Worm (Caenorhabditis elegans) whole organism, late embryonic: ENCODE data around the gene F47C12.7.

Experiments used
- C08G9.2 ChIP-seq: sonication (generic microtip); optimal IDR thresholded peaks from 2 replicates; lab custom pipeline; 2016; ENCODE audit warnings: mild to moderate bottlenecking, missing genetic modification characterization, moderate library complexity, missing compliant biosample characterization
- K02D7.2 ChIP-seq: sonication (generic microtip); optimal IDR thresholded peaks from 2 replicates; lab custom pipeline; 2017; ENCODE audit warnings: mild to moderate bottlenecking, missing genetic modification characterization, missing compliant biosample characterization
- K09A11.1 ChIP-seq: sonication (generic microtip); optimal IDR thresholded peaks from 2 replicates; lab custom pipeline; 2017; ENCODE audit warnings: antibody characterized with exemption, mild to moderate bottlenecking, missing genetic modification characterization, missing compliant biosample characterization; ENCODE audit not compliant: insufficient read depth
- ceh-14 ChIP-seq: sonication (generic microtip); optimal IDR thresholded peaks from 2 replicates; lab custom pipeline; 2016; ENCODE audit warnings: missing genotype, missing genetic modification characterization, missing compliant biosample characterization
- ceh-18 ChIP-seq: sonication (generic microtip); optimal IDR thresholded peaks from 2 replicates; lab custom pipeline; 2016; ENCODE audit warnings: missing genetic modification characterization, missing compliant biosample characterization
- ceh-2 ChIP-seq: sonication (generic microtip); optimal IDR thresholded peaks from 2 replicates; lab custom pipeline; 2016; ENCODE audit warnings: missing genotype, missing genetic modification characterization, missing compliant biosample characterization
- ceh-22 ChIP-seq: sonication (generic microtip); optimal IDR thresholded peaks from 2 replicates; lab custom pipeline; 2017; ENCODE audit warnings: missing biosample characterization, missing genetic modification characterization
- ceh-24 ChIP-seq: sonication (generic microtip); optimal IDR thresholded peaks from 2 replicates; lab custom pipeline; 2016; ENCODE audit warnings: mild to moderate bottlenecking, missing genetic modification characterization, missing compliant biosample characterization
- ceh-30 ChIP-seq: fragments of 150-350 bp; optimal IDR thresholded peaks from 2 replicates; lab custom pipeline; 2014; ENCODE audit warnings: missing biosample characterization, missing genetic modification characterization
- ceh-34 ChIP-seq: sonication (generic microtip); optimal IDR thresholded peaks from 2 replicates; lab custom pipeline; 2016; ENCODE audit warnings: mild to moderate bottlenecking, missing genetic modification characterization, missing compliant biosample characterization
- ceh-45 ChIP-seq: fragments of 200-800 bp; sonication (Bioruptor generic); IDR thresholded peaks from 2 replicates; pipeline ENCODE4 v1.3.6; 2022; ENCODE audit warnings: missing genetic modification reagents, missing genetic modification characterization, missing compliant biosample characterization
- ceh-6 ChIP-seq: fragments of 200-800 bp; sonication (Bioruptor generic); optimal IDR thresholded peaks from 2 replicates; lab custom pipeline; 2018; ENCODE audit warnings: mild to moderate bottlenecking, missing genetic modification characterization, missing compliant biosample characterization
- elt-2 ChIP-seq: sonication (generic microtip); optimal IDR thresholded peaks from 2 replicates; lab custom pipeline; 2016; ENCODE audit warnings: missing genetic modification reagents, missing genetic modification characterization, missing compliant biosample characterization
- eyg-1 ChIP-seq: sonication (generic microtip); optimal IDR thresholded peaks from 2 replicates; lab custom pipeline; 2016; ENCODE audit warnings: missing genotype, missing genetic modification characterization, missing compliant biosample characterization
- fkh-6 ChIP-seq: sonication (generic microtip); optimal IDR thresholded peaks from 2 replicates; lab custom pipeline; 2016; ENCODE audit warnings: missing genetic modification characterization, missing compliant biosample characterization
- hlh-13 ChIP-seq: fragments of 200-800 bp; sonication (Bioruptor generic); optimal IDR thresholded peaks from 2 replicates; lab custom pipeline; 2018; ENCODE audit warnings: mild to moderate bottlenecking, missing genetic modification characterization, missing compliant biosample characterization
- hlh-15 ChIP-seq: sonication (generic microtip); optimal IDR thresholded peaks from 2 replicates; lab custom pipeline; 2016; ENCODE audit warnings: missing genetic modification characterization, missing compliant biosample characterization
- lin-11 ChIP-seq: fragments of 200-800 bp; sonication (Bioruptor generic); optimal IDR thresholded peaks from 2 replicates; lab custom pipeline; 2018; ENCODE audit warnings: mild to moderate bottlenecking, missing genetic modification characterization, missing compliant biosample characterization
- madf-2 ChIP-seq: sonication (generic microtip); optimal IDR thresholded peaks from 2 replicates; lab custom pipeline; 2017; ENCODE audit warnings: missing genetic modification characterization, missing compliant biosample characterization
- mec-3 ChIP-seq: sonication (generic microtip); optimal IDR thresholded peaks from 2 replicates; lab custom pipeline; 2016; ENCODE audit warnings: borderline replicate concordance, missing genetic modification characterization, missing compliant biosample characterization
- nfya-1 ChIP-seq: sonication (generic microtip); optimal IDR thresholded peaks from 2 replicates; lab custom pipeline; 2017; ENCODE audit warnings: missing genetic modification characterization, mild to moderate bottlenecking, missing compliant biosample characterization, antibody characterized with exemption, moderate library complexity
- nhr-11 ChIP-seq: fragments of 150-350 bp; optimal IDR thresholded peaks from 2 replicates; lab custom pipeline; 2014; ENCODE audit warnings: missing biosample characterization, missing genetic modification characterization
- nhr-232 ChIP-seq: sonication (generic microtip); optimal IDR thresholded peaks from 2 replicates; lab custom pipeline; 2016; ENCODE audit warnings: missing genetic modification characterization, missing compliant biosample characterization
- odd-2 ChIP-seq: sonication (generic microtip); optimal IDR thresholded peaks from 2 replicates; lab custom pipeline; 2017; ENCODE audit warnings: antibody characterized with exemption, mild to moderate bottlenecking, missing genetic modification characterization, missing compliant biosample characterization
- pag-3 ChIP-seq: sonication (generic microtip); optimal IDR thresholded peaks from 2 replicates; lab custom pipeline; 2016; ENCODE audit warnings: missing compliant biosample characterization, missing genetic modification characterization, borderline replicate concordance
- pat-9 ChIP-seq: fragments of 200-800 bp; sonication (Bioruptor generic); optimal IDR thresholded peaks from 2 replicates; lab custom pipeline; 2018; ENCODE audit warnings: mild to moderate bottlenecking, missing genetic modification characterization, moderate library complexity, missing compliant biosample characterization
- pax-1 ChIP-seq: fragments of 150-350 bp; optimal IDR thresholded peaks from 2 replicates; lab custom pipeline; 2014; ENCODE audit warnings: missing biosample characterization, missing genetic modification characterization
- pha-4 ChIP-seq: fragments of 150-350 bp; optimal IDR thresholded peaks from 2 replicates; lab custom pipeline; 2018; ENCODE audit warnings: missing biosample characterization, missing genetic modification reagents, missing genetic modification characterization
- pqm-1 ChIP-seq: sonication (generic microtip); optimal IDR thresholded peaks from 2 replicates; lab custom pipeline; 2016; ENCODE audit warnings: missing genetic modification characterization, missing compliant biosample characterization
- pros-1 ChIP-seq: fragments of 150-350 bp; optimal IDR thresholded peaks from 2 replicates; lab custom pipeline; 2014; ENCODE audit warnings: missing biosample characterization, missing genetic modification reagents, missing genetic modification characterization
- rnt-1 ChIP-seq: sonication (generic microtip); optimal IDR thresholded peaks from 2 replicates; lab custom pipeline; 2016; ENCODE audit warnings: missing genetic modification characterization, missing compliant biosample characterization
- sdc-2 ChIP-seq: sonication (generic microtip); optimal IDR thresholded peaks from 2 replicates; lab custom pipeline; 2016; ENCODE audit warnings: missing genotype, missing genetic modification characterization, missing compliant biosample characterization
- syd-9 ChIP-seq: sonication (generic microtip); optimal IDR thresholded peaks from 2 replicates; lab custom pipeline; 2016; ENCODE audit warnings: mild to moderate bottlenecking, missing genetic modification characterization, moderate library complexity, missing compliant biosample characterization
- tbx-7 ChIP-seq: sonication (generic microtip); optimal IDR thresholded peaks from 2 replicates; lab custom pipeline; 2016; ENCODE audit warnings: missing genotype, missing genetic modification characterization, missing compliant biosample characterization
- ttx-3 ChIP-seq: sonication (generic microtip); optimal IDR thresholded peaks from 2 replicates; lab custom pipeline; 2016; ENCODE audit warnings: missing genetic modification reagents, missing genetic modification characterization, missing compliant biosample characterization
- unc-42 ChIP-seq: sonication (generic microtip); optimal IDR thresholded peaks from 2 replicates; lab custom pipeline; 2016; ENCODE audit warnings: missing genotype, missing genetic modification characterization, missing compliant biosample characterization
- unc-55 ChIP-seq: sonication (generic microtip); optimal IDR thresholded peaks from 2 replicates; lab custom pipeline; 2017; ENCODE audit warnings: missing biosample characterization, missing genetic modification reagents, missing genetic modification characterization

The F47C12.7 gene

ce11 chrIV:3981601-3982000, 13.7 kb downstream of the F47C12.7 start, which contains the start of gene srh-223:
TSS of gene srh-223 (plus strand) at chrIV:3981901.
- TF ChIP-seq unc-42 (no peak), ceh-22 (tag; lab: Kevin White, UChicago) (no peak), ceh-14 (no peak), hlh-15 (no peak), mec-3 (tag; lab: Kevin White, UChicago) (no peak), madf-2 (tag; lab: Kevin White, UChicago) (no peak)

- TF ChIP-seq pax-1 (tag; lab: Kevin White, UChicago), result no peak
- no peak for TF ChIP-seq ceh-30
- no peak for TF ChIP-seq lin-11 (tag; lab: Kevin White, UChicago)
- TF ChIP-seq unc-55 (GFP tag; lab: Kevin White, UChicago), result no peak
- no peak for TF ChIP-seq nfya-1 (tag; lab: Kevin White, UChicago)
- no peak for TF ChIP-seq syd-9 (tag; lab: Kevin White, UChicago)
- TF ChIP-seq K02D7.2 (tag; lab: Kevin White, UChicago), result no peak
- TF ChIP-seq ttx-3 (tag; lab: Kevin White, UChicago), result no peak
- TF ChIP-seq hlh-13, result no peak
- no peak for TF ChIP-seq tbx-7 (tag; lab: Kevin White, UChicago)
- no peak for TF ChIP-seq fkh-6 (tag; lab: Kevin White, UChicago)
- TF ChIP-seq nhr-11 (tag; lab: Kevin White, UChicago), result no peak
- TF ChIP-seq K09A11.1 (tag; lab: Kevin White, UChicago), result no peak
- TF ChIP-seq, all 69 proteins: peak for 0
Observed at ce11 chrIV:3979525-3979924, 15.8 kb downstream of the F47C12.7 start, which contains the start of gene srh-222. TSS of gene srh-222 (plus strand) at chrIV:3979825.

- TF ChIP-seq rnt-1 (tag; lab: Kevin White, UChicago) (no peak), pat-9 (tag; lab: Kevin White, UChicago) (no peak), unc-42 (no peak), odd-2 (tag; lab: Kevin White, UChicago) (no peak), ceh-34 (tag; lab: Kevin White, UChicago) (no peak), pros-1 (tag; lab: Kevin White, UChicago) (no peak), pag-3 (tag; lab: Kevin White, UChicago) (no peak)
Observed at ce11 chrIV:3977965-3978523, 17.2 kb downstream of the F47C12.7 start, which contains the start of gene srh-220. TSS of gene srh-220 (minus strand) at chrIV:3978015.

- TF ChIP-seq tbx-7 (tag; lab: Kevin White, UChicago) (no peak), ceh-6 (GFP tag; lab: Kevin White, UChicago) (no peak), ceh-45 (GFP tag; lab: Robert Waterston, UW) (no peak)
- TF ChIP-seq, all 69 proteins: peak for 0
Observed at ce11 chrIV:3973049-3973448, 22.2 kb downstream of the F47C12.7 start, which contains the start of gene clec-79. TSS of gene clec-79 (plus strand) at chrIV:3973349.

- TF ChIP-seq ceh-45 (GFP tag; lab: Robert Waterston, UW) (no peak), ceh-18 (tag; lab: Kevin White, UChicago) (no peak), unc-42 (no peak), elt-2 (tag; lab: Kevin White, UChicago) (no peak), nfya-1 (tag; lab: Kevin White, UChicago) (no peak), C08G9.2 (tag; lab: Kevin White, UChicago) (no peak), pha-4 (tag; lab: Kevin White, UChicago) (no peak), tbx-7 (tag; lab: Kevin White, UChicago) (no peak), ceh-2 (tag; lab: Kevin White, UChicago) (no peak), nhr-232 (no peak), mec-3 (tag; lab: Kevin White, UChicago) (no peak), ceh-24 (no peak), pqm-1 (no peak), sdc-2 (tag; lab: Kevin White, UChicago) (no peak), ceh-14 (no peak), eyg-1 (tag; lab: Kevin White, UChicago) (no peak), pros-1 (tag; lab: Kevin White, UChicago) (no peak)
Observed at ce11 chrIV:3965013-3965412, 30.3 kb downstream of the F47C12.7 start, which contains the start of gene clec-76. TSS of gene clec-76 (plus strand) at chrIV:3965246.
